Worm (Caenorhabditis elegans): Measurements from ENCODE around the gene aakg-5.
"Not testable (repeated sequence)": the region's sequence is repeated elsewhere in the genome, so short reads cannot be mapped to it uniquely, and the experiment has no call there.

ce11 chrII:10006266-10006665, 31.3 kb upstream of the aakg-5 start, which contains the start of gene ZK892.4:
- not testable (repeated sequence) for TF ChIP-seq dmd-4 (tag; optimal IDR thresholded peaks at IDR 0.05); ama-1 (optimal IDR thresholded peaks at IDR 0.05); blmp-1 (tag; optimal IDR thresholded peaks at IDR 0.05; ENCODE audit: insufficient read depth); alr-1 (tag; optimal IDR thresholded peaks at IDR 0.05); elt-3 (tag; optimal IDR thresholded peaks at IDR 0.05); sma-9 (GFP tag; optimal IDR thresholded peaks at IDR 0.05); sma-9 (tag; optimal IDR thresholded peaks at IDR 0.05); skn-1 (tag; optimal IDR thresholded peaks at IDR 0.05); unc-62 (GFP tag; optimal IDR thresholded peaks at IDR 0.05); lin-39 (tag; optimal IDR thresholded peaks at IDR 0.05); ZK546.5 (tag; optimal IDR thresholded peaks at IDR 0.05); unc-55 (GFP tag; optimal IDR thresholded peaks at IDR 0.05); nhr-77 (tag; optimal IDR thresholded peaks at IDR 0.05); nhr-12 (tag; optimal IDR thresholded peaks at IDR 0.05)

Data from whole organism, L2 larva.